Fruit fly (Drosophila melanogaster) whole organism, embryonic: ENCODE data around the gene CG15439.

ENCODE experiments used
- Abd-B ChIP-seq: fragments of 200-800 bp; sonication (Bioruptor generic); optimal IDR thresholded peaks from 2 replicates; lab custom pipeline; 2018; ENCODE audit warnings: missing biosample characterization, mild to moderate bottlenecking, missing genetic modification characterization, moderate library complexity
- Atf-2 ChIP-seq: fragments of 200-800 bp; sonication (Bioruptor generic); optimal IDR thresholded peaks from 2 replicates; lab custom pipeline; 2016; ENCODE audit warnings: missing biosample characterization, missing genetic modification characterization
- BEAF-32 ChIP-seq: fragments of 200-800 bp; sonication (Bioruptor generic); optimal IDR thresholded peaks from 3 replicates; lab custom pipeline; 2017; ENCODE audit warnings: missing biosample characterization, missing genetic modification characterization, mild to moderate bottlenecking, moderate library complexity, missing genetic modification reagents
- Blimp-1 ChIP-seq: fragments of 200-800 bp; sonication (Bioruptor generic); optimal IDR thresholded peaks from 3 replicates; lab custom pipeline; 2018; ENCODE audit warnings: missing biosample characterization, missing genetic modification characterization, mild to moderate bottlenecking, moderate library complexity, missing genetic modification reagents
- CG10366 ChIP-seq: fragments of 200-800 bp; sonication (Bioruptor generic); IDR thresholded peaks from 2 replicates; pipeline ENCODE4 v1.3.6; 2022; ENCODE audit warnings: missing biosample characterization, missing genetic modification characterization
- CG10462 ChIP-seq: fragments of 200-800 bp; sonication (Bioruptor generic); optimal IDR thresholded peaks from 2 replicates; lab custom pipeline; 2016; ENCODE audit warnings: missing biosample characterization, missing genetic modification characterization
- CG11456 ChIP-seq: fragments of 200-800 bp; sonication (Bioruptor generic); IDR thresholded peaks from 3 replicates; pipeline ENCODE4 v1.3.6; 2022; ENCODE audit warnings: missing biosample characterization, missing genetic modification characterization
- CG11560 ChIP-seq: fragments of 200-800 bp; sonication (Bioruptor generic); IDR thresholded peaks from 3 replicates; pipeline ENCODE4 v1.3.6; 2022; ENCODE audit warnings: missing biosample characterization, missing genetic modification characterization
- CG12219 ChIP-seq: fragments of 200-800 bp; sonication (Bioruptor generic); optimal IDR thresholded peaks from 3 replicates; lab custom pipeline; 2018; ENCODE audit warnings: missing biosample characterization, mild to moderate bottlenecking, missing genetic modification characterization
- CG15073 ChIP-seq: fragments of 200-800 bp; sonication (Bioruptor generic); optimal IDR thresholded peaks from 2 replicates; lab custom pipeline; 2016; ENCODE audit warnings: missing biosample characterization, missing genetic modification characterization
- CG16863 ChIP-seq: fragments of 200-800 bp; sonication (Bioruptor generic); optimal IDR thresholded peaks from 3 replicates; lab custom pipeline; 2016; ENCODE audit warnings: missing biosample characterization, missing genetic modification characterization
- CG18262 ChIP-seq: fragments of 200-800 bp; optimal IDR thresholded peaks from 3 replicates; lab custom pipeline; 2019; ENCODE audit warnings: missing biosample characterization, mild to moderate bottlenecking, missing genetic modification characterization, moderate library complexity
- CG2678 ChIP-seq: fragments of 200-800 bp; sonication (Bioruptor generic); optimal IDR thresholded peaks from 3 replicates; lab custom pipeline; 2019; ENCODE audit warnings: missing biosample characterization, mild to moderate bottlenecking, missing genetic modification characterization, moderate library complexity
- CG3281 ChIP-seq: fragments of 200-800 bp; sonication (Bioruptor generic); optimal IDR thresholded peaks from 3 replicates; lab custom pipeline; 2017; ENCODE audit warnings: missing biosample characterization, mild to moderate bottlenecking, missing genetic modification characterization
- CG6175 ChIP-seq: fragments of 200-800 bp; sonication (Bioruptor generic); IDR thresholded peaks from 3 replicates; pipeline ENCODE4 v1.3.6; 2022; ENCODE audit warnings: missing biosample characterization, missing genetic modification characterization
- CG6254 ChIP-seq: fragments of 200-800 bp; sonication (Bioruptor generic); optimal IDR thresholded peaks from 3 replicates; lab custom pipeline; 2017; ENCODE audit warnings: mild to moderate bottlenecking, missing biosample characterization, missing genetic modification reagents, missing genetic modification characterization
- CG6791 ChIP-seq: fragments of 200-800 bp; sonication (Bioruptor generic); IDR thresholded peaks from 3 replicates; pipeline ENCODE4 v1.3.6; 2022; ENCODE audit warnings: missing biosample characterization, missing genetic modification characterization; ENCODE audit not compliant: partially characterized antibody
- CG7271 ChIP-seq: fragments of 200-800 bp; sonication (Bioruptor generic); optimal IDR thresholded peaks from 2 replicates; lab custom pipeline; 2018; ENCODE audit warnings: missing biosample characterization, mild to moderate bottlenecking, missing genetic modification characterization, moderate library complexity
- CG8281 ChIP-seq: fragments of 200-800 bp; sonication (Bioruptor generic); optimal IDR thresholded peaks from 2 replicates; lab custom pipeline; 2018; ENCODE audit warnings: missing biosample characterization, mild to moderate bottlenecking, missing genetic modification characterization, moderate library complexity
- CG8924 ChIP-seq: fragments of 200-800 bp; optimal IDR thresholded peaks from 3 replicates; lab custom pipeline; 2019; ENCODE audit warnings: missing biosample characterization, mild to moderate bottlenecking, missing genetic modification characterization, moderate library complexity
- CG8944 ChIP-seq: fragments of 200-800 bp; sonication (Bioruptor generic); optimal IDR thresholded peaks from 3 replicates; lab custom pipeline; 2016; ENCODE audit warnings: missing biosample characterization, missing genetic modification characterization
- CG9215 ChIP-seq: fragments of 200-800 bp; sonication (Bioruptor generic); IDR thresholded peaks from 2 replicates; pipeline ENCODE4 v1.3.6; 2022; ENCODE audit warnings: missing biosample characterization, missing genetic modification characterization
- Dip2 ChIP-seq: fragments of 200-800 bp; sonication (Bioruptor generic); IDR thresholded peaks from 2 replicates; pipeline ENCODE4 v1.3.6; 2022; ENCODE audit warnings: missing biosample characterization, missing genetic modification characterization
- Doc2 ChIP-seq: fragments of 200-800 bp; sonication (Bioruptor generic); IDR thresholded peaks from 2 replicates; pipeline ENCODE4 v1.3.6; 2022; ENCODE audit warnings: missing biosample characterization, missing genetic modification characterization
- Doc3 ChIP-seq: fragments of 200-800 bp; sonication (Bioruptor generic); IDR thresholded peaks from 3 replicates; pipeline ENCODE4 v1.3.6; 2022; ENCODE audit warnings: missing biosample characterization, missing genetic modification characterization; ENCODE audit not compliant: partially characterized antibody
- Dref ChIP-seq: fragments of 200-800 bp; sonication (Bioruptor generic); IDR thresholded peaks from 2 replicates; pipeline ENCODE4 v1.3.6; 2022; ENCODE audit warnings: missing biosample characterization, missing genetic modification characterization
- E2f1 ChIP-seq: fragments of 200-800 bp; sonication (Bioruptor generic); IDR thresholded peaks from 2 replicates; pipeline ENCODE4 v1.3.6; 2022; ENCODE audit warnings: missing biosample characterization, missing genetic modification characterization
- H2.0 ChIP-seq: fragments of 200-800 bp; sonication (Bioruptor generic); IDR thresholded peaks from 2 replicates; pipeline ENCODE4 v1.3.6; 2022; ENCODE audit warnings: missing biosample characterization, missing genetic modification characterization
- Lhr ChIP-seq: fragments of 200-800 bp; sonication (Bioruptor generic); optimal IDR thresholded peaks from 3 replicates; lab custom pipeline; 2017; ENCODE audit warnings: mild to moderate bottlenecking, missing biosample characterization, missing genetic modification reagents, missing genetic modification characterization
- Meics ChIP-seq: fragments of 200-800 bp; sonication (Bioruptor generic); optimal IDR thresholded peaks from 2 replicates; lab custom pipeline; 2017; ENCODE audit warnings: missing biosample characterization, mild to moderate bottlenecking, missing genetic modification characterization
- Neu2 ChIP-seq: fragments of 200-800 bp; sonication (Bioruptor generic); optimal IDR thresholded peaks from 3 replicates; lab custom pipeline; 2016; ENCODE audit warnings: missing biosample characterization, missing genetic modification characterization, borderline replicate concordance
- Nf-YB ChIP-seq: fragments of 200-800 bp; sonication (Bioruptor generic); optimal IDR thresholded peaks from 3 replicates; lab custom pipeline; 2019; ENCODE audit warnings: missing biosample characterization, mild to moderate bottlenecking, missing genetic modification characterization, moderate library complexity
- al ChIP-seq: fragments of 200-800 bp; sonication (Bioruptor generic); IDR thresholded peaks from 2 replicates; pipeline ENCODE4 v1.3.6; 2022; ENCODE audit warnings: missing biosample characterization, missing genetic modification characterization
- bowl ChIP-seq: fragments of 200-800 bp; sonication (Bioruptor generic); IDR thresholded peaks from 2 replicates; pipeline ENCODE4 v1.3.6; 2022; ENCODE audit warnings: missing biosample characterization, missing genetic modification characterization
- cad ChIP-seq: fragments of >200 bp; optimal IDR thresholded peaks from 2 replicates; lab custom pipeline; 2017; ENCODE audit warnings: missing biosample characterization, missing genetic modification characterization
- crc ChIP-seq: fragments of 200-800 bp; sonication (Bioruptor generic); optimal IDR thresholded peaks from 2 replicates; lab custom pipeline; 2016; ENCODE audit warnings: missing biosample characterization, missing genetic modification characterization
- dan ChIP-seq: fragments of 200-800 bp; sonication (Bioruptor generic); IDR thresholded peaks from 2 replicates; pipeline ENCODE4 v1.3.6; 2022; ENCODE audit warnings: missing biosample characterization, missing genetic modification characterization
- dmrt99B ChIP-seq: fragments of 200-800 bp; sonication (Bioruptor generic); optimal IDR thresholded peaks from 2 replicates; lab custom pipeline; 2018; ENCODE audit warnings: missing biosample characterization, mild to moderate bottlenecking, missing genetic modification characterization, moderate library complexity
- ewg ChIP-seq: fragments of 200-800 bp; sonication (Bioruptor generic); optimal IDR thresholded peaks from 3 replicates; lab custom pipeline; 2017; ENCODE audit warnings: mild to moderate bottlenecking, missing biosample characterization, missing genetic modification reagents, missing genetic modification characterization
- knrl ChIP-seq: fragments of 200-800 bp; sonication (Bioruptor generic); IDR thresholded peaks from 3 replicates; pipeline ENCODE4 v1.3.6; 2022; ENCODE audit warnings: missing biosample characterization, missing genetic modification characterization; ENCODE audit not compliant: partially characterized antibody
- peb ChIP-seq: fragments of 200-800 bp; sonication (Bioruptor generic); IDR thresholded peaks from 2 replicates; pipeline ENCODE4 v1.3.6; 2022; ENCODE audit warnings: missing biosample characterization, missing genetic modification characterization
- pita ChIP-seq: fragments of 200-800 bp; sonication (Bioruptor generic); optimal IDR thresholded peaks from 2 replicates; lab custom pipeline; 2017; ENCODE audit warnings: missing biosample characterization, mild to moderate bottlenecking, missing genetic modification characterization
- salm ChIP-seq: fragments of 200-800 bp; sonication (Bioruptor generic); optimal IDR thresholded peaks from 2 replicates; lab custom pipeline; 2018; ENCODE audit warnings: missing biosample characterization, mild to moderate bottlenecking, missing genetic modification characterization
- sima ChIP-seq: fragments of 200-800 bp; sonication (Bioruptor generic); optimal IDR thresholded peaks from 2 replicates; lab custom pipeline; 2016; ENCODE audit warnings: missing biosample characterization, missing genetic modification characterization
- ssp ChIP-seq: fragments of 200-800 bp; sonication (Bioruptor generic); IDR thresholded peaks from 2 replicates; pipeline ENCODE4 v1.3.6; 2022; ENCODE audit warnings: missing biosample characterization, missing genetic modification characterization
- tgo ChIP-seq: fragments of 200-800 bp; sonication (Bioruptor generic); IDR thresholded peaks from 3 replicates; pipeline ENCODE4 v1.3.6; 2022; ENCODE audit warnings: missing biosample characterization, missing genetic modification characterization
- usp ChIP-seq: fragments of >200 bp; optimal IDR thresholded peaks from 2 replicates; lab custom pipeline; 2017; ENCODE audit warnings: missing biosample characterization, missing genetic modification characterization
- vfl ChIP-seq: fragments of 200-800 bp; sonication (Bioruptor generic); optimal IDR thresholded peaks from 2 replicates; lab custom pipeline; 2016; ENCODE audit warnings: missing biosample characterization, missing genetic modification characterization
- zfh2 ChIP-seq: fragments of 200-800 bp; sonication (Bioruptor generic); optimal IDR thresholded peaks from 2 replicates; lab custom pipeline; 2016; ENCODE audit warnings: missing biosample characterization, missing genetic modification characterization

Gene CG15439

dm6 chr2L:4440881-4441737, 11.7 kb downstream of the CG15439 start, which contains the start of gene CG15431 (continued):
- TF ChIP-seq Nf-YB, result no peak
- TF ChIP-seq CG10366 (GFP tag; lab: Robert Waterston, UW), result peak; percentile 62
- TF ChIP-seq CG18262 (tag; lab: Kevin White, UChicago), result no peak
- peak; percentile 21 for TF ChIP-seq vfl (GFP tag; lab: Kevin White, UChicago)
- TF ChIP-seq CG12219, result no peak
- no peak for TF ChIP-seq usp
- TF ChIP-seq Meics, result peak; percentile 77
- TF ChIP-seq tgo (GFP tag; lab: Robert Waterston, UW), result peak; percentile 50; the same call in 2 of the 3 replicates
- no peak for TF ChIP-seq crc (GFP tag; lab: Kevin White, UChicago)
- TF ChIP-seq Neu2 (GFP tag; lab: Kevin White, UChicago), result no peak
- peak; percentile 32 for TF ChIP-seq salm
- no peak for TF ChIP-seq Dip2 (GFP tag; lab: Robert Waterston, UW)
- TF ChIP-seq CG6791 (GFP tag; lab: Robert Waterston, UW), result no peak
- peak; percentile 56 for TF ChIP-seq CG9215 (GFP tag; lab: Robert Waterston, UW)
- no peak for TF ChIP-seq CG16863 (GFP tag; lab: Kevin White, UChicago)
- no peak for TF ChIP-seq Dref (GFP tag; lab: Robert Waterston, UW)
- peak; percentile 57 for TF ChIP-seq H2.0
- TF ChIP-seq pita, result no peak
- no peak for TF ChIP-seq Doc2 (GFP tag; lab: Robert Waterston, UW)
- TF ChIP-seq ssp (GFP tag; lab: Robert Waterston, UW), result 0 out of 2 replicates have a peak, but pooled peaks have one; percentile 20
- peak; percentile 56 for TF ChIP-seq CG8924 (tag; lab: Kevin White, UChicago)
- no peak for TF ChIP-seq CG15073 (GFP tag; lab: Kevin White, UChicago)
- no peak for TF ChIP-seq peb (GFP tag; lab: Robert Waterston, UW)
- TF ChIP-seq CG8281 (tag; lab: Kevin White, UChicago), result no peak
- no peak for TF ChIP-seq Blimp-1
- TF ChIP-seq Doc3 (GFP tag; lab: Robert Waterston, UW), result no peak
- peak; percentile 8 for TF ChIP-seq CG6254
- 0 out of 3 replicates have a peak, but pooled peaks have one; percentile 51 for TF ChIP-seq CG11560 (tag; lab: Robert Waterston, UW)
- peak; percentile 35 for TF ChIP-seq zfh2
- no peak for TF ChIP-seq Abd-B (GFP tag; lab: Kevin White, UChicago)
- no peak for TF ChIP-seq BEAF-32 (GFP tag; lab: Kevin White, UChicago)
- TF ChIP-seq cad (GFP tag; lab: Kevin White, UChicago), result no peak
- peak; percentile 72 for TF ChIP-seq CG11456 (GFP tag; lab: Robert Waterston, UW)
- no peak for TF ChIP-seq CG10462 (GFP tag; lab: Kevin White, UChicago)
- TF ChIP-seq knrl (GFP tag; lab: Robert Waterston, UW), result no peak
- peak; percentile 60 for TF ChIP-seq E2f1 (GFP tag; lab: Robert Waterston, UW)
- TF ChIP-seq al (GFP tag; lab: Robert Waterston, UW), result 0 out of 2 replicates have a peak, but pooled peaks have one; percentile 37
- TF ChIP-seq dan (GFP tag; lab: Robert Waterston, UW), result no peak
- TF ChIP-seq dmrt99B (tag; lab: Kevin White, UChicago), result peak; percentile 73
- peak; percentile 69 for TF ChIP-seq CG2678 (tag; lab: Kevin White, UChicago)
- TF ChIP-seq Lhr (GFP tag; lab: Kevin White, UChicago), result no peak
- no peak for TF ChIP-seq bowl (GFP tag; lab: Robert Waterston, UW)
- TF ChIP-seq CG8944 (GFP tag; lab: Kevin White, UChicago), result no peak
- TF ChIP-seq Atf-2 (GFP tag; lab: Kevin White, UChicago), result no peak
- TF ChIP-seq sima, result no peak
- TF ChIP-seq CG7271 (tag; lab: Kevin White, UChicago), result no peak
- peak; percentile 69 for TF ChIP-seq CG3281 (GFP tag; lab: Kevin White, UChicago)
- TF ChIP-seq CG6175 (GFP tag; lab: Robert Waterston, UW), result no peak
- TF ChIP-seq ewg (GFP tag; lab: Kevin White, UChicago), result peak; percentile 65
